Fruit fly (Drosophila melanogaster): ENCODE measurements around the gene Dic61B.
A peak's percentile ranks its signal among the peaks of the same experiment; 100 is the strongest.

Gene Dic61B

DNA sequence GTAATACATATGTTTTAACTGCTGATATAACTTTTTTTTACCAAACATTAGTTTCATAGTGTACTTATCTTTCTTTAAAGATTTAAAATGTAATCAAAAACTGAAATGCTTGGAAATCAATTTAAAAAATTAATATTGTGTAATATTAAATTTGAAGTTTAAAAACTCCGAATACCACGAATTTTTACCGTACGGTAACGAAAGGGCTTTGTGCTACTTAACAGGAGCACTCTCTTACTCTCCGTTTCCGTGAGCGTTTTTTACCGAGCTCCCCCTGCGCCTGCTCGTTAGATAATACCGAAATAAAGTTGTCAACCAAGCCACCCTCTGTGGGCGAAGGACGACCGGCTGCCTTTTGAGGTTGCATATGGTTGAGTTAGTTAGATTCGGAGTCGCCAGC, at the start of gene Dic61B, which contains the start of gene p130CAS:
TSS of gene Dic61B (minus strand) at position 101 of the 400 bp plus-strand sequence.
TSS of gene p130CAS (plus strand) at position 396 of the 400 bp plus-strand sequence.
- TF ChIP-seq CG17801 (GFP tag; optimal IDR thresholded peaks at IDR 0.05; ENCODE audit: partially characterized antibody) = no peak

DNA sequence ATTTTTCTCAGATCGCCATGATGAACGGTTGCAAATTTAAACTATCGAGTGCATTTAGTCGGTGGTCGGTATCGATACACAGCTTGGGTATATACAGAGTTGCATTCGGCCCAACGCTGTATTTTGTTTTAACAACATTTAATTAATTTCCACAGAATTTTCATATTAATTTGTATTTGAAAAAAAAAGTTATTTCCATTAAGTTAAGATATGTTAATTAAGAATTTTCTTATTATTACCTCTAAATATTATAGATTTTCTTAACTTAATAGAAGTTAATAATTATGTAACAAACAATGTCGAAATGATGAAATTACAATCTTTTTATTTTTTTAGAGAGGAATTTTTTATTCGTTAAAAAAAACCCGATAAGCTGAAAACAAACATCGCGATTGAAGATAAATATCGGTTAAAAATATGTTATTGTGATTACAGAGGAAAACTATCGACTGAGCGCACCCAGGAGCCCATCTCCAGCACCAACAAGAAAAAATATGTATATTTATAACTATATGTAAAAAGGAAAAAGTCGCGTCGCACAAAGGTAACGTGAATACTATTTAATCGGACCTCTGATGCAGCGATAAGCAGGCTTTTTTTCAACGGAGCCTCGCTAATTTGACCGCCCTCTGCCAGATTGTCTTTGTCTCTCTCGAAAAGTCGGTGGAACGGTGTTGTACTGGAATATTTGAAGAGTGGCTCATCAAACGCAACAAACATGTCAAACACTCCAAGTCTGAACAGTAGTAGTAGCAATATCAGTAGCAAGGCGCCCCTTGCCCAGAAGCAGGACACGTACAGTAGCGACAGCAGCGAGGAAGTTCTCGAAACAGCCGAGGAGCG, 47.6 kb upstream of the Dic61B start, which contains the start of the genes rno and mri:
TSS of gene rno (minus strand) at position 9 of the 843 bp plus-strand sequence.
TSS of gene mri (plus strand) at position 421 of the 843 bp plus-strand sequence.
- peak; percentile 76 for TF ChIP-seq CG17801 (GFP tag; optimal IDR thresholded peaks at IDR 0.05; ENCODE audit: partially characterized antibody)

dm6 chr3L:199050-199745, 46.8 kb upstream of the Dic61B start:
- no peak for TF ChIP-seq CG17801 (GFP tag; optimal IDR thresholded peaks at IDR 0.05; ENCODE audit: partially characterized antibody)

DNA sequence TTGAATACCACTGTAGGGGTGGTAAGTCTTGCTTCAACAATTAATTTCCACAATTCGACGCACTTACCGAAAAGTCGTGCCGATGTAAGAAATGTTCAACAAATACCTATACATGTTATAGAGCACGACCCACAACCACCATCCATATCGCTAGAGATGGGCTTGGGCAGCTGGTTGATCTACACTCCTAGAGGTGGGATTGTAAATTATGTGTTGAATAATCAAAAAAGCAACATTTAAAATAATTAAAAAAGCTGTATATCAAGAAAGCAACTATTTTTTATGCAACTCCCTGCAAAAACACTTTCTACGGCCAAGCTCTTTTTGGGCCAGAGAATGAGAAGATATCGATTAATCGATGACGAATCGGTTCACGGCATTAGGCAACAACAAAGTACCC, 31.9 kb upstream of the Dic61B start, which contains the start of the genes CG34140, Mkp and Mtch:
TSS of gene CG34140 (minus strand) at position 174 of the 400 bp plus-strand sequence.
TSS of gene Mkp (minus strand) at position 290 of the 400 bp plus-strand sequence.
TSS of gene Mtch (plus strand) at position 376 of the 400 bp plus-strand sequence.
- TF ChIP-seq CG17801 (GFP tag; optimal IDR thresholded peaks at IDR 0.05; ENCODE audit: partially characterized antibody) = peak; percentile 87

dm6 chr3L:180262-180543, 27.8 kb upstream of the Dic61B start:
- TF ChIP-seq CG17801 (GFP tag; optimal IDR thresholded peaks at IDR 0.05; ENCODE audit: partially characterized antibody) = peak; percentile 16

DNA sequence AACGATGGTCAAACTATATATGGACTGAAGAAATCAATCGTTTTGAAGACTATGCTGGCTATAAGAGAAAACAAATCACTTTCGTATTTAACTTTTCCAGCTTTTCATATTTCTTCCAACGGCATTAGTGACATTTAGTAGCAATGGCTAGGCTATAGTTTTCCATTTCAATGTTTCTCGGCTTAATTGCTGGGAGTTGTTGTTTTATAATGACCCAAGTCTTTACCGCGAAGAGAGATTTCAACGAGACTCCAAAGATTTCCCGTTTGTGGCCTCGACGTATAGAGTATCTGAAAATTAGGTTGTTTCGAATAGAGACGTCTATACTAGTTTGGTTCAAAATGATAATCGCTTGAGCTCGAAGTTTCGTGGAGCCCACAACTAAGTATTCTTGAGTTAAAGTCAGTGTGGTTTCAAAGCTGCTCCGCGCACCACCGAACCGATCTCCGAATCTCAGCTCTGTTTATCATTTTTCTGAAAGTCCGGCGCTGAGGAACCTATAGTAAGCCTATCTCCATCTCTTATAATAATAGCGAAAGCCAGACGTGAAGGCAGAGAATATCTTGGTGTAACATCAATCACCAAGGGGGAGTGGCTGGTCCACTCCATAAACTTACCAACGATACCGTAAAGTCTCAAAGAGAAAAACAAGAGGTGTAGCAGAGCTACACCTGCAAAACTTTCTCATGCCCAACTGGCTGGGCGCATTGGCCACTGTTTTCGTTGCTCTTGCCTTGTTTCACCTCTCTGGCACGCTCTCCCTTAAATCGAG, 27.3 kb upstream of the Dic61B start, which contains the start of gene CG13875:
TSS of gene CG13875 (plus strand) at position 434 of the 772 bp plus-strand sequence.
- no peak for TF ChIP-seq CG17801 (GFP tag; optimal IDR thresholded peaks at IDR 0.05; ENCODE audit: partially characterized antibody)

DNA sequence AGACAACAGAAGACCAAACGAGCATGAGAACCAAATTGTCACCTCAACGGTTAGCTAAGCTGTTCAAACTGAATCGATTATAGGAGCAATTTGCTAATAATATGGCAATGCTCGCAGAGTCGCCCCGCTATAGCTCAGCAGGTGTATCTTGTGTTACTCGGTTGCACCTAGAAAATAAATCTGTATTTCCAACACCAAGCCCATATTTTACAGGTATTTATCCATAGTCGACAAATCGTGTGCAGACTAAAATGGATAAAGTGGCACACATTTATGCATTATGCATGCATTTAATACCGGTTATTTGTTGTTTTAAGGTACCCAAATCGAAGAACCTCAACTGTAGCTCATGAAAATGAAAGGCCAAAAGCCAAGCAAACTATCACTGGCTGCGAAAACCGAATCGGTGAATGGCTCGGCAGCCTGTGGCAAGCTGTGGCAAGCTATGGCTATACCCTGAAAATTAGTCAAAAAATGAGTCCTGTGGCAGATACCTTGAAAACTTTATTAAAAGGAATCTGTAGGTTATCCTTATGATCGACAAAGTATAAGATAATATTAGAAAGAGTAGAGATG, 26.6 kb upstream of the Dic61B start, which contains the start of gene Vdup1:
TSS of gene Vdup1 (minus strand) at position 51 of the 576 bp plus-strand sequence.
- TF ChIP-seq CG17801 (GFP tag; optimal IDR thresholded peaks at IDR 0.05; ENCODE audit: partially characterized antibody) = no peak

DNA sequence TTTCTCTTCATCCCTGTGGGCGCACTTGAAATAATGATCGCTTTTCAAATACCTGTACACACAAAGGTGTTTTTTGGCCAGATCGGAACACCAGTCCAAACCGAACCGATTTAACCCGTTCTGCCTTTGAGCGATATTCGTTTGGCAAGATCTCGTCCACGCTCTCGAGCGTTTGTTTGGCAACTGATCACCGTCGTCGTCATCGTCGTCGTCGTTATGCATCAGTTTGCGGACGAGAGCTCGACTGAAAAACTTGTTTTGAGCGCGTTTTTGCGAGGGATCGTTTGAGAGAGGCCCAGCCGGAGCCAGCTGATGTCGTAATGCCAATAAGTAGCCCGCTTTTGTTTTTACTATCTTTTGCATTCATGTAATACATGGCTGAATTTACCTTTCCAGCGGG, 26.1 kb upstream of the Dic61B start:
- no peak for TF ChIP-seq CG17801 (GFP tag; optimal IDR thresholded peaks at IDR 0.05; ENCODE audit: partially characterized antibody)

- no peak for TF ChIP-seq CG17801 (GFP tag; optimal IDR thresholded peaks at IDR 0.05; ENCODE audit: partially characterized antibody)
Observed at dm6 chr3L:177938-178337, 25.5 kb upstream of the Dic61B start.

- peak; percentile 43 for TF ChIP-seq CG17801 (GFP tag; optimal IDR thresholded peaks at IDR 0.05; ENCODE audit: partially characterized antibody)
Observed at dm6 chr3L:175949-176348, 23.6 kb upstream of the Dic61B start, which contains the start of gene CG7049. TSS of gene CG7049 (minus strand) at chr3L:176228.

dm6 chr3L:174501-174900, 22.1 kb upstream of the Dic61B start:
- no peak for TF ChIP-seq CG17801 (GFP tag; optimal IDR thresholded peaks at IDR 0.05; ENCODE audit: partially characterized antibody)

- TF ChIP-seq CG17801 (GFP tag; optimal IDR thresholded peaks at IDR 0.05; ENCODE audit: partially characterized antibody) = no peak
Observed at dm6 chr3L:171729-172128, 19.3 kb upstream of the Dic61B start.

DNA sequence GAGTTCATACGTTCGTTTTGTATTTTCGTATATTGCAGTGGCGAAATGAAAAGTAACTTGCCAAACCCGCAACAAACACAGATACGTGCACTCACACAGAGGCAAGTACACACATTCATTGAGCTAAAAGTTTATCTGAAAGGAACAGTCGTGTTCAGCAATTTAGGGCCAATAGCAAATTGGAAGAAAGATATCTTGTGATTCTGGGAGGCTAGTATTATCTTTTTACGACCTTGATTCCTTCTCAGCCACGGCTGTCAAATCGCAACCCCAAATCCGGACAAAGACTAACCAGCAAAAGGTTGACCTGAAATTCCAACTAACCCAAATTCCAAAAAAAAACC, 14.4 kb upstream of the Dic61B start:
- no peak for TF ChIP-seq CG17801 (GFP tag; optimal IDR thresholded peaks at IDR 0.05; ENCODE audit: partially characterized antibody)

dm6 chr3L:165981-166788, 13.8 kb upstream of the Dic61B start:
- TF ChIP-seq CG17801 (GFP tag; optimal IDR thresholded peaks at IDR 0.05; ENCODE audit: partially characterized antibody) = no peak
